Fruit fly (Drosophila melanogaster) whole organism, embryonic: ENCODE measurements around the gene CG43993.

ENCODE experiments used
- CG10543 ChIP-seq: fragments of 200-800 bp; sonication (Bioruptor generic); optimal IDR thresholded peaks from 3 replicates; lab custom pipeline; 2017; ENCODE audit warnings: missing biosample characterization, mild to moderate bottlenecking, missing genetic modification characterization, moderate library complexity
- CG12104 ChIP-seq: fragments of 200-800 bp; sonication (Bioruptor generic); optimal IDR thresholded peaks from 3 replicates; lab custom pipeline; 2016; ENCODE audit warnings: missing biosample characterization, missing genetic modification characterization
- CG12769 ChIP-seq: fragments of 200-800 bp; sonication (Bioruptor generic); optimal IDR thresholded peaks from 2 replicates; lab custom pipeline; 2019; ENCODE audit warnings: missing biosample characterization, mild to moderate bottlenecking, missing genetic modification characterization, moderate library complexity
- CG13894 ChIP-seq: fragments of 200-800 bp; sonication (Bioruptor generic); optimal IDR thresholded peaks from 3 replicates; lab custom pipeline; 2018; ENCODE audit warnings: missing biosample characterization, mild to moderate bottlenecking, missing genetic modification characterization, moderate library complexity
- CG2199 ChIP-seq: fragments of 200-800 bp; sonication (Bioruptor generic); IDR thresholded peaks from 3 replicates; pipeline ENCODE4 v1.3.6; 2022; ENCODE audit warnings: missing biosample characterization, missing genetic modification characterization
- CG3065 ChIP-seq: fragments of 200-800 bp; sonication (Bioruptor generic); optimal IDR thresholded peaks from 2 replicates; lab custom pipeline; 2016; ENCODE audit warnings: missing biosample characterization, missing genetic modification characterization
- CG3163 ChIP-seq: fragments of 200-800 bp; sonication (Bioruptor generic); optimal IDR thresholded peaks from 3 replicates; lab custom pipeline; 2016; ENCODE audit warnings: missing biosample characterization, missing genetic modification characterization
- CG33557 ChIP-seq: fragments of 200-800 bp; sonication (Bioruptor generic); optimal IDR thresholded peaks from 2 replicates; lab custom pipeline; 2019; ENCODE audit warnings: missing biosample characterization, mild to moderate bottlenecking, missing genetic modification characterization, moderate library complexity
- CG4282 ChIP-seq: fragments of 200-800 bp; sonication (Bioruptor generic); optimal IDR thresholded peaks from 2 replicates; lab custom pipeline; 2016; ENCODE audit warnings: missing biosample characterization, missing genetic modification characterization
- CG4707 ChIP-seq: fragments of 200-800 bp; sonication (Bioruptor generic); optimal IDR thresholded peaks from 2 replicates; lab custom pipeline; 2018; ENCODE audit warnings: missing biosample characterization, mild to moderate bottlenecking, missing genetic modification characterization, moderate library complexity
- CG6813 ChIP-seq: fragments of 200-800 bp; sonication (Bioruptor generic); optimal IDR thresholded peaks from 2 replicates; lab custom pipeline; 2017; ENCODE audit warnings: missing biosample characterization, missing genetic modification characterization, mild to moderate bottlenecking, moderate library complexity, missing genetic modification reagents
- CG6854 ChIP-seq: fragments of 200-800 bp; sonication (Bioruptor generic); optimal IDR thresholded peaks from 3 replicates; lab custom pipeline; 2017; ENCODE audit warnings: missing biosample characterization, mild to moderate bottlenecking, missing genetic modification characterization
- CG7271 ChIP-seq: fragments of 200-800 bp; sonication (Bioruptor generic); optimal IDR thresholded peaks from 2 replicates; lab custom pipeline; 2018; ENCODE audit warnings: missing biosample characterization, mild to moderate bottlenecking, missing genetic modification characterization, moderate library complexity
- CG8281 ChIP-seq: fragments of 200-800 bp; sonication (Bioruptor generic); optimal IDR thresholded peaks from 2 replicates; lab custom pipeline; 2018; ENCODE audit warnings: missing biosample characterization, mild to moderate bottlenecking, missing genetic modification characterization, moderate library complexity
- Dbx ChIP-seq: fragments of 200-800 bp; sonication (Bioruptor generic); IDR thresholded peaks from 3 replicates; pipeline ENCODE4 v1.3.6; 2022; ENCODE audit warnings: missing biosample characterization, missing genetic modification characterization
- Deaf1 ChIP-seq: fragments of 200-800 bp; optimal IDR thresholded peaks from 3 replicates; lab custom pipeline; 2019; ENCODE audit warnings: missing biosample characterization, mild to moderate bottlenecking, missing genetic modification characterization, moderate library complexity
- Doc2 ChIP-seq: fragments of 200-800 bp; sonication (Bioruptor generic); IDR thresholded peaks from 2 replicates; pipeline ENCODE4 v1.3.6; 2022; ENCODE audit warnings: missing biosample characterization, missing genetic modification characterization
- Drgx ChIP-seq: fragments of 200-800 bp; sonication (Bioruptor generic); IDR thresholded peaks from 2 replicates; pipeline ENCODE4 v1.3.6; 2022; ENCODE audit warnings: missing biosample characterization, missing genetic modification characterization
- Ets97D ChIP-seq: fragments of 200-800 bp; sonication (Bioruptor generic); optimal IDR thresholded peaks from 3 replicates; lab custom pipeline; 2016; ENCODE audit warnings: missing biosample characterization, missing genetic modification characterization
- Hsf ChIP-seq: fragments of 200-800 bp; sonication (Bioruptor generic); optimal IDR thresholded peaks from 3 replicates; lab custom pipeline; 2016; ENCODE audit warnings: missing biosample characterization, missing genetic modification characterization
- Med ChIP-seq: fragments of 200-800 bp; sonication (Bioruptor generic); peaks from one replicate; lab custom pipeline; 2016; ENCODE audit warnings: missing biosample characterization, missing genetic modification characterization, mild to moderate bottlenecking, inconsistent platforms, moderate library complexity
- Sry-β ChIP-seq: fragments of 200-800 bp; sonication (Bioruptor generic); optimal IDR thresholded peaks from 2 replicates; lab custom pipeline; 2018; ENCODE audit warnings: missing biosample characterization, mild to moderate bottlenecking, missing genetic modification characterization, moderate library complexity
- Taf1 ChIP-seq: fragments of 200-800 bp; sonication (Bioruptor generic); IDR thresholded peaks from 2 replicates; pipeline ENCODE4 v1.3.6; 2022; ENCODE audit warnings: missing biosample characterization, missing genetic modification characterization
- Tbp ChIP-seq: fragments of >200 bp; optimal IDR thresholded peaks from 2 replicates; lab custom pipeline; 2018; ENCODE audit warnings: missing biosample characterization, missing genetic modification characterization
- Vsx1 ChIP-seq: fragments of 200-800 bp; sonication (Bioruptor generic); optimal IDR thresholded peaks from 2 replicates; lab custom pipeline; 2017; ENCODE audit warnings: missing biosample characterization, mild to moderate bottlenecking, missing genetic modification characterization, missing genetic modification reagents
- ac ChIP-seq: fragments of 200-800 bp; sonication (Bioruptor generic); optimal IDR thresholded peaks from 3 replicates; lab custom pipeline; 2017; ENCODE audit warnings: missing biosample characterization, mild to moderate bottlenecking, missing genetic modification characterization
- al ChIP-seq: fragments of 200-800 bp; sonication (Bioruptor generic); IDR thresholded peaks from 2 replicates; pipeline ENCODE4 v1.3.6; 2022; ENCODE audit warnings: missing biosample characterization, missing genetic modification characterization
- bigmax ChIP-seq: fragments of 200-800 bp; sonication (Bioruptor generic); optimal IDR thresholded peaks from 2 replicates; lab custom pipeline; 2018; ENCODE audit warnings: missing biosample characterization, mild to moderate bottlenecking, missing genetic modification characterization
- cg ChIP-seq: fragments of 200-800 bp; sonication (Bioruptor generic); optimal IDR thresholded peaks from 3 replicates; lab custom pipeline; 2019; ENCODE audit warnings: missing biosample characterization, mild to moderate bottlenecking, missing genetic modification characterization, moderate library complexity
- crol ChIP-seq: fragments of 200-800 bp; sonication (Bioruptor generic); IDR thresholded peaks from 2 replicates; pipeline ENCODE4 v1.3.6; 2022; ENCODE audit warnings: missing biosample characterization, missing genetic modification characterization
- ewg ChIP-seq: fragments of 200-800 bp; sonication (Bioruptor generic); optimal IDR thresholded peaks from 3 replicates; lab custom pipeline; 2017; ENCODE audit warnings: mild to moderate bottlenecking, missing biosample characterization, missing genetic modification reagents, missing genetic modification characterization
- exex ChIP-seq: fragments of 200-800 bp; sonication (Bioruptor generic); optimal IDR thresholded peaks from 4 replicates; lab custom pipeline; 2018; ENCODE audit warnings: missing biosample characterization, mild to moderate bottlenecking, missing genetic modification characterization, moderate library complexity
- fd64A ChIP-seq: fragments of 200-800 bp; sonication (Bioruptor generic); optimal IDR thresholded peaks from 3 replicates; lab custom pipeline; 2018; ENCODE audit warnings: missing biosample characterization, mild to moderate bottlenecking, missing genetic modification characterization
- grn ChIP-seq: fragments of 200-800 bp; sonication (Bioruptor generic); optimal IDR thresholded peaks from 3 replicates; lab custom pipeline; 2017; ENCODE audit warnings: missing biosample characterization, missing genetic modification characterization
- gro ChIP-seq: fragments of 200-800 bp; sonication (Bioruptor generic); optimal IDR thresholded peaks from 2 replicates; lab custom pipeline; 2016; ENCODE audit warnings: missing biosample characterization, missing genetic modification characterization
- gsb ChIP-seq: fragments of 200-800 bp; sonication (Bioruptor generic); IDR thresholded peaks from 2 replicates; pipeline ENCODE4 v1.3.6; 2022; ENCODE audit warnings: missing biosample characterization, missing genetic modification characterization
- inv ChIP-seq: fragments of 200-800 bp; sonication (Bioruptor generic); IDR thresholded peaks from 2 replicates; pipeline ENCODE4 v1.3.6; 2022; ENCODE audit warnings: missing biosample characterization, missing genetic modification characterization; ENCODE audit not compliant: partially characterized antibody
- kni ChIP-seq: fragments of 200-800 bp; sonication (Bioruptor generic); optimal IDR thresholded peaks from 3 replicates; lab custom pipeline; 2017; ENCODE audit warnings: mild to moderate bottlenecking, missing biosample characterization, missing genetic modification reagents, missing genetic modification characterization
- slou ChIP-seq: fragments of 200-800 bp; sonication (Bioruptor generic); optimal IDR thresholded peaks from 3 replicates; lab custom pipeline; 2016; ENCODE audit warnings: missing biosample characterization, missing genetic modification characterization
- sr ChIP-seq: fragments of 200-800 bp; sonication (Bioruptor generic); IDR thresholded peaks from 3 replicates; pipeline ENCODE4 v1.3.6; 2022; ENCODE audit warnings: missing biosample characterization, missing genetic modification characterization
- tna ChIP-seq: fragments of 200-800 bp; sonication (Bioruptor generic); IDR thresholded peaks from 2 replicates; pipeline ENCODE4 v1.3.6; 2022; ENCODE audit warnings: missing biosample characterization, missing genetic modification characterization; ENCODE audit not compliant: partially characterized antibody
- unpg ChIP-seq: fragments of 200-800 bp; sonication (Bioruptor generic); optimal IDR thresholded peaks from 3 replicates; lab custom pipeline; 2018; ENCODE audit warnings: missing biosample characterization, mild to moderate bottlenecking, missing genetic modification characterization, moderate library complexity

The CG43993 gene

DNA sequence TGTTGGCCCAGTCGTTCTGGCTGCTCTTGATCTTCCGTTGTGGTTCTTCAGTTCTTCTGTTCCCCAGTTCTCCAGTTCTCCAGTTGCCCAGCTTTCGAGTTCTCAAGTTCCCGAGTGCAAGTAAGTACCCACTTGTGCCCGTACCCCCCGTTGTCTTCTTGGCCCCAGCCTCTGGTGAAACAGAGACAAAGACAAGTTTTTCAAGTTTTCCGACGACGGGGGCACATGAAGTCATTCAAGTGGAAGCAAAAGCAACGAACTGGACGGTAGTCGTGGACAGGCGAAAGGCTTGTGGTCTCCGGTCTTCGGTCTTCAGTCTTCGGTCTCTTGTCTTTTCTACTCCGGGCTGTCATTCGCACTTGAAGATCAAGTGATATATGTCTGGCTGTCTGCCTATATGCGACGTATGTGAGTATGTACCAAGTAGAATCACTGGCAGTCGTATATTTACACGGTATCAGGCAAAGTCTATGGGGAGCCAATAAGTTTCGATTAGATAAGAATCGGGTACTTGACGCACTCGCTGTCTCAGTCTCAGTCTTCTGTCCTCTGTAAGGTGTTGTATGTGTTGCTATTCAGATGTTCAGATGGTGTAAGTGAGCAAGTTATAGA is 8.1 kb downstream of the CG43993 start (continued):
- TF ChIP-seq cg (GFP tag; lab: Kevin White, UChicago) (peak; percentile 10), CG2199 (GFP tag; lab: Robert Waterston, UW) (0 out of 3 replicates have a peak, but pooled peaks have one; percentile 11), CG10543 (peak; percentile 10), grn (GFP tag; lab: Kevin White, UChicago) (peak; percentile 92), CG7271 (no peak), CG13894 (peak; percentile 33), ewg (GFP tag; lab: Kevin White, UChicago) (no peak), CG4282 (GFP tag; lab: Kevin White, UChicago) (no peak), ac (GFP tag; lab: Kevin White, UChicago) (no peak), Taf1 (GFP tag; lab: Robert Waterston, UW) (no peak), Doc2 (GFP tag; lab: Robert Waterston, UW) (no peak), CG6854 (GFP tag; lab: Kevin White, UChicago) (no peak), Med (GFP tag; lab: Kevin White, UChicago) (peak; percentile 74), CG12769 (peak; percentile 25), crol (GFP tag; lab: Robert Waterston, UW) (peak; percentile 68; the same call in 1 of the 2 replicates), sr (no peak), exex (tag; lab: Kevin White, UChicago) (peak; percentile 37), Deaf1 (tag; lab: Kevin White, UChicago) (peak; percentile 63), CG8281 (tag; lab: Kevin White, UChicago) (no peak), Ets97D (GFP tag; lab: Kevin White, UChicago) (no peak), Drgx (0 out of 2 replicates have a peak, but pooled peaks have one; percentile 8), Hsf (GFP tag; lab: Kevin White, UChicago) (no peak), al (GFP tag; lab: Robert Waterston, UW) (no peak), Vsx1 (GFP tag; lab: Kevin White, UChicago) (peak; percentile 51), kni (peak; percentile 35), inv (GFP tag; lab: Robert Waterston, UW) (no peak), fd64A (GFP tag; lab: Kevin White, UChicago) (no peak), gsb (no peak)

dm6 chr3L:12042087-12042486 is 9.7 kb downstream of the CG43993 start, which contains the start of gene CG6793:
CG6793 (plus strand) TSS chr3L:12042387.
- no peak for TF ChIP-seq gsb
- no peak for TF ChIP-seq slou (GFP tag; lab: Kevin White, UChicago)
- TF ChIP-seq CG6813 (GFP tag; lab: Kevin White, UChicago): no peak
- no peak for TF ChIP-seq CG33557 (GFP tag; lab: Kevin White, UChicago)
- no peak for TF ChIP-seq Tbp (GFP tag; lab: Kevin White, UChicago)
- TF ChIP-seq CG4707: no peak
- no peak for TF ChIP-seq Sry-β (GFP tag; lab: Kevin White, UChicago)

DNA sequence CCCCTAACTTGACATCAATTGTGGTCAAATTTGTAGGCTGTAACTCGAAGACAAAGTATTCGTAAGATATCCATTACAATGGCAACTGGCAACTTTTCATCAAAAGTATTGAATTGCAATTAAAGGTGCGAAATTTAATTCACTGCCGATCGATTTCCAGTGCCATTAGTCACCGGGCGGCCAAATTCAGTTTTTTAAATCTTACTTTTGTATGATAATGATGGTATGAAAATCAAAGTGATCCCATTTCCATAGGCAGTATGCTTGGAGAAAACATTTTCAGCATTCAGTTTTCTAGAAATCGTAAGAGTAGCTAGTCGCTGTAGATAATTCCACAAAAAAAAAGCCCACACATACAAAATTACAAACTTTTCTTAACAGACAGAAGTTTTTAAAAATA is 11.9 kb downstream of the CG43993 start, which contains the start of gene CG43638:
TSS of gene CG43638 (plus strand) at position 301 of the 400 bp plus-strand sequence.
- TF ChIP-seq bigmax (GFP tag; lab: Kevin White, UChicago): no peak
- TF ChIP-seq gro (GFP tag; lab: Kevin White, UChicago): no peak
- no peak for TF ChIP-seq unpg (GFP tag; lab: Kevin White, UChicago)
- no peak for TF ChIP-seq CG3065
- no peak for TF ChIP-seq CG3163
- no peak for TF ChIP-seq Dbx (GFP tag; lab: Robert Waterston, UW)
- no peak for TF ChIP-seq CG12104 (GFP tag; lab: Kevin White, UChicago)
- no peak for TF ChIP-seq tna (GFP tag; lab: Robert Waterston, UW)
